Worm (Caenorhabditis elegans) whole organism, L4/young adult: ENCODE results near the gene gon-14.
A peak's percentile ranks its signal among the peaks of the same experiment; 100 is the strongest.

Experiments
- W03F9.2 ChIP-seq: fragments of 150-350 bp; optimal IDR thresholded peaks from 2 replicates; lab custom pipeline; 2014; ENCODE audit warnings: missing biosample characterization, missing genetic modification characterization
- dao-5 ChIP-seq: sonication (generic microtip); optimal IDR thresholded peaks from 2 replicates; lab custom pipeline; 2016; ENCODE audit warnings: missing genotype, missing genetic modification characterization, moderate library complexity, missing compliant biosample characterization
- him-1 ChIP-seq: sonication (generic microtip); optimal IDR thresholded peaks from 2 replicates; lab custom pipeline; 2016; ENCODE audit warnings: missing genotype, missing genetic modification reagents, missing genetic modification characterization, missing compliant biosample characterization

Gene gon-14

ce11 chrV:6611058-6611457 is at the start of gene gon-14:
Gene gon-14 (minus strand): TSS chrV:6611158.
- no peak for TF ChIP-seq W03F9.2 (tag; lab: Kevin White, UChicago)
- no peak for TF ChIP-seq dao-5 (tag; lab: Kevin White, UChicago)
- no peak for TF ChIP-seq him-1

ce11 chrV:6659533-6659932 is 48.6 kb upstream of the gon-14 start:
- TF ChIP-seq him-1 = no peak
- no peak for TF ChIP-seq W03F9.2 (tag; lab: Kevin White, UChicago)
- TF ChIP-seq dao-5 (tag; lab: Kevin White, UChicago) = no peak

- TF ChIP-seq him-1 (peak; percentile 76), W03F9.2 (tag; lab: Kevin White, UChicago) (no peak), dao-5 (tag; lab: Kevin White, UChicago) (no peak)
Observed at ce11 chrV:6658765-6659164, 47.8 kb upstream of the gon-14 start.

ce11 chrV:6657532-6658259 is 46.7 kb upstream of the gon-14 start:
- no peak for TF ChIP-seq him-1
- no peak for TF ChIP-seq W03F9.2 (tag; lab: Kevin White, UChicago)
- TF ChIP-seq dao-5 (tag; lab: Kevin White, UChicago) = no peak

ce11 chrV:6656451-6657115 is 45.6 kb upstream of the gon-14 start, which contains the start of gene snb-1:
Gene snb-1 (minus strand): TSS chrV:6656501.
- no peak for TF ChIP-seq him-1
- TF ChIP-seq dao-5 (tag; lab: Kevin White, UChicago) = no peak
- TF ChIP-seq W03F9.2 (tag; lab: Kevin White, UChicago) = peak; percentile 75

- TF ChIP-seq W03F9.2 (tag; lab: Kevin White, UChicago) (no peak), him-1 (peak; percentile 55), dao-5 (tag; lab: Kevin White, UChicago) (peak; percentile 2)
Observed at ce11 chrV:6655174-6655573, 44.2 kb upstream of the gon-14 start, which contains the start of gene syx-18. Gene syx-18 (minus strand): TSS chrV:6655449.

ce11 chrV:6652051-6652450 is 41.1 kb upstream of the gon-14 start, which contains the start of gene T10H9.8:
Gene T10H9.8 (plus strand): TSS chrV:6652351.
- no peak for TF ChIP-seq dao-5 (tag; lab: Kevin White, UChicago)
- TF ChIP-seq him-1 = no peak

- no peak for TF ChIP-seq him-1
- no peak for TF ChIP-seq W03F9.2 (tag; lab: Kevin White, UChicago)
- no peak for TF ChIP-seq dao-5 (tag; lab: Kevin White, UChicago)
Observed at ce11 chrV:6650508-6650907, 39.5 kb upstream of the gon-14 start.

ce11 chrV:6649317-6649716 is 38.4 kb upstream of the gon-14 start, which contains the start of gene T10H9.1:
Gene T10H9.1 (plus strand): TSS chrV:6649617.
- no peak for TF ChIP-seq dao-5 (tag; lab: Kevin White, UChicago)
- no peak for TF ChIP-seq him-1
- no peak for TF ChIP-seq W03F9.2 (tag; lab: Kevin White, UChicago)

- TF ChIP-seq him-1 (no peak), dao-5 (tag; lab: Kevin White, UChicago) (no peak), W03F9.2 (tag; lab: Kevin White, UChicago) (no peak)
Observed at ce11 chrV:6645810-6646209, 34.9 kb upstream of the gon-14 start.

- TF ChIP-seq him-1 = no peak
- TF ChIP-seq W03F9.2 (tag; lab: Kevin White, UChicago) = no peak
- no peak for TF ChIP-seq dao-5 (tag; lab: Kevin White, UChicago)
Observed at ce11 chrV:6632925-6633324, 22.0 kb upstream of the gon-14 start, which contains the start of gene scd-2. Gene scd-2 (plus strand): TSS chrV:6633225.

ce11 chrV:6631866-6632265 is 20.9 kb upstream of the gon-14 start:
- no peak for TF ChIP-seq him-1
- TF ChIP-seq W03F9.2 (tag; lab: Kevin White, UChicago) = no peak
- TF ChIP-seq dao-5 (tag; lab: Kevin White, UChicago) = no peak

ce11 chrV:6630769-6631168 is 19.8 kb upstream of the gon-14 start:
- TF ChIP-seq W03F9.2 (tag; lab: Kevin White, UChicago) (no peak), him-1 (no peak), dao-5 (tag; lab: Kevin White, UChicago) (no peak)

ce11 chrV:6626244-6626643 is 15.3 kb upstream of the gon-14 start, which contains the start of gene ppt-1:
Gene ppt-1 (minus strand): TSS chrV:6626344.
- TF ChIP-seq dao-5 (tag; lab: Kevin White, UChicago) (no peak), him-1 (no peak), W03F9.2 (tag; lab: Kevin White, UChicago) (no peak)
